Worm (Caenorhabditis elegans): Measurements from ENCODE around the gene lury-1.

lury-1 gene

DNA sequence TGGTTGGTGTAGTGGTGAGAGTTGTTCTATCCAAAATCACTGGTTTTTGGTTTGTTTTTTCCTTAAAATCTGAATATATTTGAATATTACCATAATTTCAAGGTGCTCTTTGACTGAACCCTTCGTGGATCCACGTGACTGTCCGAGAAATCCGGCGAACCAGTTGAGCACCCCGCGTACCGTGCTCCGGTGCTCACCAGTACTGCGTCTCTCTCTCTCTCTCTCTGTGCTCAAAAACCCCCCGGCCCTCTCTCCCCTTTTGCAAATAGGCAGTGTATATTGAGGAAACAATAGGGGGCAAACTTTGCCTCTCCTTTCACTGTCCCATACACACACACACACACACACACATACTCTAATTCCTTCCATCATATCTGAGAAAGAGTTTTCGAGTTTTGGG lies 36.3 kb upstream of the lury-1 start:
- no peak for TF ChIP-seq ceh-27 (GFP tag; optimal IDR thresholded peaks at IDR 0.05)
- TF ChIP-seq zfh-2 (GFP tag; conservative IDR thresholded peaks at IDR 0.05): peak; percentile 76
- no peak for TF ChIP-seq egl-18 (GFP tag; IDR thresholded peaks at IDR 0.05)
- no peak for TF ChIP-seq madf-10 (tag; optimal IDR thresholded peaks at IDR 0.05)
- TF ChIP-seq F55B11.4 (tag; optimal IDR thresholded peaks at IDR 0.05; ENCODE audit: borderline replicate concordance, insufficient read depth): no peak
- TF ChIP-seq nhr-120 (GFP tag; IDR thresholded peaks at IDR 0.05): no peak

ce11 chrIII:12151100-12151499 lies 35.1 kb upstream of the lury-1 start:
- no peak for TF ChIP-seq aptf-2 (GFP tag; conservative IDR thresholded peaks at IDR 0.05)
- no peak for TF ChIP-seq unc-62 (GFP tag; optimal IDR thresholded peaks at IDR 0.05)
- no peak for TF ChIP-seq lsy-27 (tag; optimal IDR thresholded peaks at IDR 0.05; ENCODE audit: borderline replicate concordance, insufficient read depth)
- no peak for TF ChIP-seq dpl-1 (GFP tag; optimal IDR thresholded peaks at IDR 0.05)
- TF ChIP-seq somi-1 (GFP tag; optimal IDR thresholded peaks at IDR 0.05): no peak
- TF ChIP-seq die-1 (tag; optimal IDR thresholded peaks at IDR 0.05): no peak
- no peak for TF ChIP-seq B0019.2 (GFP tag; conservative IDR thresholded peaks at IDR 0.05)
- TF ChIP-seq nhr-27 (tag; optimal IDR thresholded peaks at IDR 0.05): no peak
- TF ChIP-seq akir-1 (GFP tag; optimal IDR thresholded peaks at IDR 0.05): no peak
- no peak for TF ChIP-seq unc-130 (GFP tag; optimal IDR thresholded peaks at IDR 0.05)

ce11 chrIII:12152157-12152556 lies 34.1 kb upstream of the lury-1 start:
- TF ChIP-seq F55B11.4 (tag; optimal IDR thresholded peaks at IDR 0.05; ENCODE audit: borderline replicate concordance, insufficient read depth): no peak
- TF ChIP-seq somi-1 (GFP tag; optimal IDR thresholded peaks at IDR 0.05): no peak
- TF ChIP-seq atf-7 (tag; optimal IDR thresholded peaks at IDR 0.05): no peak
- peak; percentile 50 for TF ChIP-seq dpl-1 (GFP tag; optimal IDR thresholded peaks at IDR 0.05)
- TF ChIP-seq let-607 (tag; optimal IDR thresholded peaks at IDR 0.05): no peak
- no peak for TF ChIP-seq aptf-2 (GFP tag; conservative IDR thresholded peaks at IDR 0.05)
- no peak for TF ChIP-seq nhr-120 (GFP tag; IDR thresholded peaks at IDR 0.05)
- TF ChIP-seq F57C9.4 (tag; optimal IDR thresholded peaks at IDR 0.05): no peak
- no peak for TF ChIP-seq Y67H2A.10 (GFP tag; conservative IDR thresholded peaks at IDR 0.05)
- TF ChIP-seq B0336.3 (GFP tag; IDR thresholded peaks at IDR 0.05): no peak
- no peak for TF ChIP-seq pbrm-1 (GFP tag; IDR thresholded peaks at IDR 0.05)
- no peak for TF ChIP-seq dpff-1 (tag; optimal IDR thresholded peaks at IDR 0.05)
- no peak for TF ChIP-seq B0035.1 (tag; optimal IDR thresholded peaks at IDR 0.05)
- TF ChIP-seq athp-1 (tag; optimal IDR thresholded peaks at IDR 0.05): no peak
- TF ChIP-seq Y95B8A.8 (GFP tag; IDR thresholded peaks at IDR 0.05): no peak
- peak; percentile 19 for TF ChIP-seq lsl-1 (GFP tag; optimal IDR thresholded peaks at IDR 0.05)
- no peak for TF ChIP-seq aptf-3 (GFP tag; IDR thresholded peaks at IDR 0.05)
- peak; percentile 86 for TF ChIP-seq lin-54 (GFP tag; optimal IDR thresholded peaks at IDR 0.05)
- TF ChIP-seq mcd-1 (GFP tag; IDR thresholded peaks at IDR 0.05): peak; percentile 88
- TF ChIP-seq rec-8 (tag; optimal IDR thresholded peaks at IDR 0.05): no peak
- no peak for TF ChIP-seq lag-1 (GFP tag; IDR thresholded peaks at IDR 0.05)
- no peak for TF ChIP-seq fkh-3 (tag; optimal IDR thresholded peaks at IDR 0.05)
- TF ChIP-seq hrde-1 (tag; optimal IDR thresholded peaks at IDR 0.05; ENCODE audit: borderline replicate concordance): no peak
- TF ChIP-seq mxl-1 (tag; optimal IDR thresholded peaks at IDR 0.05): no peak
- no peak for TF ChIP-seq xnd-1 (tag; optimal IDR thresholded peaks at IDR 0.05)
- TF ChIP-seq Y56A3A.18 (GFP tag; IDR thresholded peaks at IDR 0.05): no peak
- no peak for TF ChIP-seq K12H6.12 (tag; optimal IDR thresholded peaks at IDR 0.05)
- TF ChIP-seq attf-5 (GFP tag; optimal IDR thresholded peaks at IDR 0.05): no peak
- peak; percentile 72 for TF ChIP-seq efl-1 (GFP tag; optimal IDR thresholded peaks at IDR 0.05)
- no peak for TF ChIP-seq Y53F4B.3 (GFP tag; IDR thresholded peaks at IDR 0.05)
- TF ChIP-seq ztf-3 (GFP tag; optimal IDR thresholded peaks at IDR 0.05): no peak
- peak in 2 of 3 experiments; percentile 11 to 80 for TF ChIP-seq lin-35 (GFP tag; optimal IDR thresholded peaks at IDR 0.05)
- no peak for TF ChIP-seq ZK185.1 (tag; optimal IDR thresholded peaks at IDR 0.05; ENCODE audit: poor library complexity, severe bottlenecking)
- no peak for TF ChIP-seq F22D6.2 (tag; optimal IDR thresholded peaks at IDR 0.05)

Measured in whole organism, young adult.